Fruit fly (Drosophila melanogaster) whole organism, adult: ENCODE results near the gene Reck.

Experiments
- CG7045 ChIP-seq: fragments of 200-800 bp; sonication (Bioruptor generic); optimal IDR thresholded peaks from 2 replicates; lab custom pipeline; 2017; ENCODE audit warnings: missing biosample characterization, mild to moderate bottlenecking, missing genetic modification characterization
- Mnt ChIP-seq: fragments of 200-800 bp; sonication (Bioruptor generic); optimal IDR thresholded peaks from 2 replicates; lab custom pipeline; 2016; ENCODE audit warnings: missing biosample characterization, mild to moderate bottlenecking, missing genetic modification characterization
- kay ChIP-seq: fragments of 200-800 bp; sonication (Bioruptor generic); peaks from one replicate; lab custom pipeline; 2016; ENCODE audit warnings: missing biosample characterization, missing genetic modification characterization, borderline replicate concordance
- toe ChIP-seq: fragments of 200-800 bp; sonication (Bioruptor generic); optimal IDR thresholded peaks from 2 replicates; lab custom pipeline; 2016; ENCODE audit warnings: missing biosample characterization, missing genetic modification characterization

dm6 chr3L:14960549-14960948 lies 53.3 kb downstream of the Reck start:
- no peak for TF ChIP-seq Mnt
- no peak for TF ChIP-seq CG7045 (GFP tag; lab: Kevin White, UChicago)
- TF ChIP-seq toe (GFP tag; lab: Kevin White, UChicago): no peak
- TF ChIP-seq kay: no peak
